Worm (Caenorhabditis elegans) whole organism, mixed stage, embryonic: ENCODE results near the gene Y37E11AM.2.

Source experiments
- cnd-1 ChIP-seq: fragments of 200-800 bp; sonication (Bioruptor generic); optimal IDR thresholded peaks from 2 replicates; lab custom pipeline; 2018; ENCODE audit warnings: mild to moderate bottlenecking, missing genetic modification characterization, missing compliant biosample characterization
- drap-1 ChIP-seq: fragments of 200-800 bp; sonication (Bioruptor generic); optimal IDR thresholded peaks from 3 replicates; lab custom pipeline; 2018; ENCODE audit warnings: mild to moderate bottlenecking, missing genetic modification characterization, missing compliant biosample characterization
- mep-1 ChIP-seq: fragments of 150-350 bp; optimal IDR thresholded peaks from 2 replicates; lab custom pipeline; 2017; ENCODE audit warnings: missing biosample characterization, missing genetic modification reagents, missing genetic modification characterization, inconsistent platforms
- nhr-28 ChIP-seq: fragments of 150-350 bp; optimal IDR thresholded peaks from 2 replicates; lab custom pipeline; 2014; ENCODE audit warnings: missing biosample characterization, missing genetic modification characterization
- unc-120 ChIP-seq: sonication (generic microtip); optimal IDR thresholded peaks from 2 replicates; lab custom pipeline; 2017; ENCODE audit warnings: missing genetic modification characterization, missing compliant biosample characterization; ENCODE audit not compliant: poor library complexity, severe bottlenecking

DNA sequence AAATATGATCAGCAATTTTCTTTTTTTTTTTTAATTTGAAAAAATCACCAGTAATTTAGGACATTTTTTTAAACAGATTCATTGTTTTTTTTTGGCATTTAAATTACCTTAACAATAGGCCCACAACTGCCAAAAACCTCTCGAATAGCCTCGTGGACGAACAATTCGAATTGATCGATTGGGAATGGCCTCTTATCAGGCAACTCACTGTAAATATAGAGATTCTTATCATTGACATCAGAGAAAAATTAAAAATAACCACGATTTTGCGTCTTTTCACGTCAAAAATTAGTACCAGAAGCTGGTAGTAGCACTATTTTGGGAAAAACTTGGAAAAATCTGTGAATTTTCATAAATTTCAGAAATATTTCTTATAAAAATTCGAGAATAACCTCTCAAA, 3.3 kb downstream of the Y37E11AM.2 start:
- TF ChIP-seq drap-1, result no peak
- no peak for TF ChIP-seq nhr-28 (tag; lab: Kevin White, UChicago)
- no peak for TF ChIP-seq mep-1 (tag; lab: Kevin White, UChicago)
- TF ChIP-seq cnd-1 (tag; lab: Kevin White, UChicago), result no peak
- no peak for TF ChIP-seq unc-120 (tag; lab: Kevin White, UChicago)
